Fruit fly (Drosophila melanogaster): ENCODE results near the gene CG32845.

- no peak for TF ChIP-seq pan (optimal IDR thresholded peaks at IDR 0.05)
- TF ChIP-seq CG8478 (optimal IDR thresholded peaks at IDR 0.05) = no peak
- no peak for TF ChIP-seq usp (GFP tag; optimal IDR thresholded peaks at IDR 0.05)
Measured at dm6 chr3L:276736-277487, 3.7 kb upstream of the CG32845 start, which contains the start of gene RhoGEF3.

All from whole organism.